Fruit fly (Drosophila melanogaster): ENCODE results near the gene Glyp.

dm6 chr2L:2132215-2132614 lies 1.6 kb downstream of the Glyp start:
- TF ChIP-seq cnc (optimal IDR thresholded peaks at IDR 0.05) (no peak), tj (GFP tag; optimal IDR thresholded peaks at IDR 0.05) (no peak), CG12768 (GFP tag; optimal IDR thresholded peaks at IDR 0.05) (no peak), kay (GFP tag; ENCODE audit: borderline replicate concordance) (peak; percentile 85), CG1620 (GFP tag; optimal IDR thresholded peaks at IDR 0.05) (no peak), pad (GFP tag; optimal IDR thresholded peaks at IDR 0.05) (no peak), CG11617 (GFP tag; optimal IDR thresholded peaks at IDR 0.05) (no peak), CG7045 (GFP tag; optimal IDR thresholded peaks at IDR 0.05) (no peak), CG5204 (GFP tag; optimal IDR thresholded peaks at IDR 0.05) (no peak), Hr96 (GFP tag; optimal IDR thresholded peaks at IDR 0.05) (no peak), CG14711 (tag; optimal IDR thresholded peaks at IDR 0.05) (no peak), CG7101 (tag; optimal IDR thresholded peaks at IDR 0.05) (no peak)
